Worm (Caenorhabditis elegans) whole organism, mixed stage, embryonic: Measurements from ENCODE around the gene K02H11.4.

Experiments used
- ham-2 ChIP-seq: fragments of 200-800 bp; sonication (Bioruptor generic); optimal IDR thresholded peaks from 2 replicates; lab custom pipeline; 2018; ENCODE audit warnings: mild to moderate bottlenecking, missing genetic modification characterization, missing compliant biosample characterization
- mab-5 ChIP-seq: fragments of 150-350 bp; optimal IDR thresholded peaks from 2 replicates; lab custom pipeline; 2014; ENCODE audit warnings: missing biosample characterization, missing genetic modification characterization

ce11 chrV:1486031-1486430 lies 45.0 kb downstream of the K02H11.4 start:
- TF ChIP-seq ham-2, result no peak
- no peak for TF ChIP-seq mab-5
